Fruit fly (Drosophila melanogaster) whole organism, embryonic: ENCODE data around the gene uncNacbeta.

Experiments used
- Antp ChIP-seq: fragments of 200-800 bp; sonication (Bioruptor generic); optimal IDR thresholded peaks from 3 replicates; lab custom pipeline; 2016; ENCODE audit warnings: missing biosample characterization, missing genetic modification characterization
- Awh ChIP-seq: fragments of 200-800 bp; sonication (Bioruptor generic); IDR thresholded peaks from 2 replicates; pipeline ENCODE4, ENCODE4 v1.3.6; 2022; ENCODE audit warnings: missing biosample characterization, missing genetic modification characterization
- C15 ChIP-seq: fragments of 200-800 bp; sonication (Bioruptor generic); IDR thresholded peaks from 3 replicates; pipeline ENCODE4 v1.3.6; 2022; ENCODE audit warnings: missing biosample characterization, missing genetic modification characterization
- CG10147 ChIP-seq: fragments of 200-800 bp; sonication (Bioruptor generic); optimal IDR thresholded peaks from 2 replicates; lab custom pipeline; 2019; ENCODE audit warnings: missing biosample characterization, mild to moderate bottlenecking, missing genetic modification characterization, moderate library complexity
- CG1024 ChIP-seq: fragments of 200-800 bp; sonication (Bioruptor generic); IDR thresholded peaks from 2 replicates; pipeline ENCODE4 v1.3.6; 2022; ENCODE audit warnings: missing biosample characterization, missing genetic modification characterization
- CG10979 ChIP-seq: fragments of 200-800 bp; sonication (Bioruptor generic); optimal IDR thresholded peaks from 2 replicates; lab custom pipeline; 2018; ENCODE audit warnings: missing biosample characterization, mild to moderate bottlenecking, missing genetic modification characterization, moderate library complexity
- CG11504 ChIP-seq: fragments of 200-800 bp; sonication (Bioruptor generic); optimal IDR thresholded peaks from 3 replicates; lab custom pipeline; 2019; ENCODE audit warnings: missing biosample characterization, mild to moderate bottlenecking, missing genetic modification characterization, moderate library complexity
- CG12104 ChIP-seq: fragments of 200-800 bp; sonication (Bioruptor generic); optimal IDR thresholded peaks from 3 replicates; lab custom pipeline; 2016; ENCODE audit warnings: missing biosample characterization, missing genetic modification characterization
- CG12659 ChIP-seq: fragments of 200-800 bp; sonication (Bioruptor generic); optimal IDR thresholded peaks from 3 replicates; lab custom pipeline; 2017; ENCODE audit warnings: mild to moderate bottlenecking, missing biosample characterization, missing genetic modification reagents, missing genetic modification characterization
- CG13775 ChIP-seq: fragments of 200-800 bp; sonication (Bioruptor generic); optimal IDR thresholded peaks from 3 replicates; lab custom pipeline; 2017; ENCODE audit warnings: missing biosample characterization, mild to moderate bottlenecking, missing genetic modification characterization
- CG14965 ChIP-seq: fragments of 200-800 bp; sonication (Bioruptor generic); optimal IDR thresholded peaks from 2 replicates; lab custom pipeline; 2016; ENCODE audit warnings: missing biosample characterization, missing genetic modification characterization, borderline replicate concordance
- CG15601 ChIP-seq: fragments of 200-800 bp; sonication (Bioruptor generic); optimal IDR thresholded peaks from 3 replicates; lab custom pipeline; 2019; ENCODE audit warnings: missing biosample characterization, mild to moderate bottlenecking, missing genetic modification characterization, moderate library complexity
- CG17186 ChIP-seq: fragments of 200-800 bp; sonication (Bioruptor generic); optimal IDR thresholded peaks from 3 replicates; lab custom pipeline; 2017; ENCODE audit warnings: missing biosample characterization, missing genetic modification reagents, missing genetic modification characterization
- CG17802 ChIP-seq: fragments of 200-800 bp; sonication (Bioruptor generic); optimal IDR thresholded peaks from 2 replicates; lab custom pipeline; 2018; ENCODE audit warnings: missing biosample characterization, mild to moderate bottlenecking, missing genetic modification characterization, moderate library complexity
- CG1792 ChIP-seq: fragments of 200-800 bp; sonication (Bioruptor generic); optimal IDR thresholded peaks from 2 replicates; lab custom pipeline; 2016; ENCODE audit warnings: missing biosample characterization, missing genetic modification characterization
- CG18619 ChIP-seq: fragments of 200-800 bp; sonication (Bioruptor generic); optimal IDR thresholded peaks from 3 replicates; lab custom pipeline; 2017; ENCODE audit warnings: missing biosample characterization, mild to moderate bottlenecking, missing genetic modification characterization
- CG4328 ChIP-seq: fragments of 200-800 bp; sonication (Bioruptor generic); optimal IDR thresholded peaks from 3 replicates; lab custom pipeline; 2017; ENCODE audit warnings: missing biosample characterization, missing genetic modification reagents, missing genetic modification characterization
- CG6654 ChIP-seq: fragments of 200-800 bp; sonication (Bioruptor generic); optimal IDR thresholded peaks from 2 replicates; lab custom pipeline; 2017; ENCODE audit warnings: missing biosample characterization, mild to moderate bottlenecking, missing genetic modification characterization
- CG8089 ChIP-seq: fragments of 200-800 bp; sonication (Bioruptor generic); optimal IDR thresholded peaks from 3 replicates; lab custom pipeline; 2016; ENCODE audit warnings: missing biosample characterization, missing genetic modification characterization
- CG8924 ChIP-seq: fragments of 200-800 bp; optimal IDR thresholded peaks from 3 replicates; lab custom pipeline; 2019; ENCODE audit warnings: missing biosample characterization, mild to moderate bottlenecking, missing genetic modification characterization, moderate library complexity
- CG9727 ChIP-seq: fragments of 200-800 bp; sonication (Bioruptor generic); optimal IDR thresholded peaks from 3 replicates; lab custom pipeline; 2017; ENCODE audit warnings: missing biosample characterization, mild to moderate bottlenecking, missing genetic modification characterization
- Doc2 ChIP-seq: fragments of 200-800 bp; sonication (Bioruptor generic); IDR thresholded peaks from 2 replicates; pipeline ENCODE4 v1.3.6; 2022; ENCODE audit warnings: missing biosample characterization, missing genetic modification characterization
- Dref ChIP-seq: fragments of 200-800 bp; sonication (Bioruptor generic); IDR thresholded peaks from 2 replicates; pipeline ENCODE4 v1.3.6; 2022; ENCODE audit warnings: missing biosample characterization, missing genetic modification characterization
- Gsc ChIP-seq: fragments of 200-800 bp; sonication (Bioruptor generic); IDR thresholded peaks from 2 replicates; pipeline ENCODE4 v1.3.6; 2022; ENCODE audit warnings: missing biosample characterization, missing genetic modification characterization
- HmgZ ChIP-seq: fragments of 200-800 bp; sonication (Bioruptor generic); optimal IDR thresholded peaks from 2 replicates; lab custom pipeline; 2018; ENCODE audit warnings: missing biosample characterization, mild to moderate bottlenecking, missing genetic modification characterization
- MTF-1 ChIP-seq: fragments of 200-800 bp; sonication (Bioruptor generic); optimal IDR thresholded peaks from 2 replicates; lab custom pipeline; 2018; ENCODE audit warnings: missing biosample characterization, mild to moderate bottlenecking, missing genetic modification characterization, borderline replicate concordance
- NFAT ChIP-seq: fragments of 200-800 bp; sonication (Bioruptor generic); IDR thresholded peaks from 2 replicates; pipeline ENCODE4 v1.3.6; 2022; ENCODE audit warnings: missing biosample characterization, missing genetic modification characterization
- ara ChIP-seq: fragments of 200-800 bp; sonication (Bioruptor generic); IDR thresholded peaks from 2 replicates; pipeline ENCODE4 v1.3.6; 2022; ENCODE audit warnings: missing biosample characterization, missing genetic modification characterization
- az2 ChIP-seq: fragments of 200-800 bp; sonication (Bioruptor generic); optimal IDR thresholded peaks from 3 replicates; lab custom pipeline; 2016; ENCODE audit warnings: missing biosample characterization, missing genetic modification characterization
- bbx ChIP-seq: fragments of 200-800 bp; sonication (Bioruptor generic); IDR thresholded peaks from 2 replicates; pipeline ENCODE4 v1.3.6; 2022; ENCODE audit warnings: missing biosample characterization, missing genetic modification characterization; ENCODE audit not compliant: partially characterized antibody
- crol ChIP-seq: fragments of 200-800 bp; sonication (Bioruptor generic); IDR thresholded peaks from 2 replicates; pipeline ENCODE4 v1.3.6; 2022; ENCODE audit warnings: missing biosample characterization, missing genetic modification characterization
- cwo ChIP-seq: fragments of 200-800 bp; sonication (Bioruptor generic); optimal IDR thresholded peaks from 3 replicates; lab custom pipeline; 2017; ENCODE audit warnings: missing biosample characterization, missing genetic modification characterization, mild to moderate bottlenecking, moderate library complexity, missing genetic modification reagents
- danr ChIP-seq: fragments of 200-800 bp; sonication (Bioruptor generic); IDR thresholded peaks from 2 replicates; pipeline ENCODE4 v1.3.6; 2022; ENCODE audit warnings: missing biosample characterization, missing genetic modification characterization
- dati ChIP-seq: fragments of 200-800 bp; sonication (Bioruptor generic); IDR thresholded peaks from 2 replicates; pipeline ENCODE4 v1.3.6; 2022; ENCODE audit warnings: missing biosample characterization, missing genetic modification characterization
- dmrt11E ChIP-seq: fragments of 200-800 bp; sonication (Bioruptor generic); optimal IDR thresholded peaks from 3 replicates; lab custom pipeline; 2018; ENCODE audit warnings: missing biosample characterization, mild to moderate bottlenecking, missing genetic modification characterization, moderate library complexity
- fd102C ChIP-seq: fragments of 200-800 bp; sonication (Bioruptor generic); optimal IDR thresholded peaks from 2 replicates; lab custom pipeline; 2018; ENCODE audit warnings: missing biosample characterization, mild to moderate bottlenecking, missing genetic modification characterization, moderate library complexity
- hth ChIP-seq: fragments of >200 bp; optimal IDR thresholded peaks from 2 replicates; lab custom pipeline; 2017; ENCODE audit warnings: inconsistent platforms
- lilli ChIP-seq: fragments of 200-800 bp; sonication (Bioruptor generic); optimal IDR thresholded peaks from 3 replicates; lab custom pipeline; 2016; ENCODE audit warnings: missing biosample characterization, missing genetic modification characterization
- otp ChIP-seq: fragments of 200-800 bp; sonication (Bioruptor generic); IDR thresholded peaks from 3 replicates; pipeline ENCODE4, ENCODE4 v1.3.6; 2022; ENCODE audit warnings: missing biosample characterization, missing genetic modification characterization
- phol ChIP-seq: fragments of 200-800 bp; sonication (Bioruptor generic); optimal IDR thresholded peaks from 3 replicates; lab custom pipeline; 2018; ENCODE audit warnings: missing biosample characterization, mild to moderate bottlenecking, missing genetic modification characterization, moderate library complexity
- schlank ChIP-seq: fragments of 200-800 bp; sonication (Bioruptor generic); optimal IDR thresholded peaks from 2 replicates; lab custom pipeline; 2018; ENCODE audit warnings: missing biosample characterization, mild to moderate bottlenecking, missing genetic modification characterization
- sim ChIP-seq: fragments of 200-800 bp; sonication (Bioruptor generic); IDR thresholded peaks from 2 replicates; pipeline ENCODE4 v1.3.6; 2022; ENCODE audit warnings: missing biosample characterization, missing genetic modification characterization
- sima ChIP-seq: fragments of 200-800 bp; sonication (Bioruptor generic); optimal IDR thresholded peaks from 2 replicates; lab custom pipeline; 2016; ENCODE audit warnings: missing biosample characterization, missing genetic modification characterization
- slou ChIP-seq: fragments of 200-800 bp; sonication (Bioruptor generic); optimal IDR thresholded peaks from 3 replicates; lab custom pipeline; 2016; ENCODE audit warnings: missing biosample characterization, missing genetic modification characterization
- sqz ChIP-seq: fragments of 200-800 bp; sonication (Bioruptor generic); optimal IDR thresholded peaks from 3 replicates; lab custom pipeline; 2018; ENCODE audit warnings: missing biosample characterization, mild to moderate bottlenecking, missing genetic modification characterization
- trh ChIP-seq: fragments of 200-800 bp; sonication (Bioruptor generic); optimal IDR thresholded peaks from 2 replicates; lab custom pipeline; 2016; ENCODE audit warnings: missing biosample characterization, missing genetic modification characterization
- unpg ChIP-seq: fragments of 200-800 bp; sonication (Bioruptor generic); optimal IDR thresholded peaks from 3 replicates; lab custom pipeline; 2018; ENCODE audit warnings: missing biosample characterization, mild to moderate bottlenecking, missing genetic modification characterization, moderate library complexity
- zen ChIP-seq: fragments of 200-800 bp; sonication (Bioruptor generic); optimal IDR thresholded peaks from 3 replicates; lab custom pipeline; 2018; ENCODE audit warnings: missing biosample characterization, mild to moderate bottlenecking, missing genetic modification characterization, moderate library complexity

The uncNacbeta gene

dm6 chr2L:516032-516993 lies 47.3 kb downstream of the uncNacbeta start (continued):
- TF ChIP-seq CG9727 (GFP tag; lab: Kevin White, UChicago) (peak; percentile 75), Gsc (no peak; the same call in 1 of the 2 replicates), schlank (tag; lab: Kevin White, UChicago) (no peak), CG11504 (peak; percentile 84), HmgZ (tag; lab: Kevin White, UChicago) (peak; percentile 50), CG6654 (peak; percentile 55), CG15601 (tag; lab: Kevin White, UChicago) (peak; percentile 70), otp (GFP tag; lab: Robert Waterston, UW) (peak; percentile 64; the same call in 2 of the 3 replicates), CG10979 (tag; lab: Kevin White, UChicago) (peak; percentile 86), CG12659 (GFP tag; lab: Kevin White, UChicago) (peak; percentile 72), trh (peak; percentile 54), hth (no peak), crol (GFP tag; lab: Robert Waterston, UW) (peak; percentile 72; the same call in 1 of the 2 replicates), slou (GFP tag; lab: Kevin White, UChicago) (peak; percentile 31), Doc2 (GFP tag; lab: Robert Waterston, UW) (peak; percentile 45; the same call in 1 of the 2 replicates), C15 (GFP tag; lab: Robert Waterston, UW) (peak; percentile 61; the same call in 1 of the 3 replicates), CG14965 (GFP tag; lab: Kevin White, UChicago) (no peak), Awh (peak; percentile 81), cwo (GFP tag; lab: Kevin White, UChicago) (peak; percentile 71), CG17802 (peak; percentile 49), lilli (GFP tag; lab: Kevin White, UChicago) (peak; percentile 66), zen (tag; lab: Kevin White, UChicago) (peak; percentile 70), Dref (GFP tag; lab: Robert Waterston, UW) (no peak), Antp (GFP tag; lab: Kevin White, UChicago) (peak; percentile 60), CG17186 (peak; percentile 48), CG12104 (GFP tag; lab: Kevin White, UChicago) (peak; percentile 59), fd102C (GFP tag; lab: Kevin White, UChicago) (no peak), sima (no peak), sim (GFP tag; lab: Robert Waterston, UW) (peak; percentile 63; the same call in 1 of the 2 replicates), bbx (GFP tag; lab: Robert Waterston, UW) (no peak), CG13775 (peak; percentile 57), CG1792 (peak; percentile 22), ara (GFP tag; lab: Robert Waterston, UW) (peak; percentile 82), CG8924 (tag; lab: Kevin White, UChicago) (peak; percentile 80), unpg (peak; percentile 79), MTF-1 (GFP tag; lab: Kevin White, UChicago) (peak; percentile 60), dati (GFP tag; lab: Robert Waterston, UW) (peak; percentile 64), CG8089 (GFP tag; lab: Kevin White, UChicago) (peak; percentile 61), danr (GFP tag; lab: Robert Waterston, UW) (0 out of 2 replicates have a peak, but pooled peaks have one; percentile 24), phol (peak; percentile 86), CG18619 (GFP tag; lab: Kevin White, UChicago) (peak; percentile 58), CG4328 (no peak), CG1024 (GFP tag; lab: Robert Waterston, UW) (no peak; the same call in 1 of the 2 replicates), sqz (GFP tag; lab: Kevin White, UChicago) (peak; percentile 51), dmrt11E (tag; lab: Kevin White, UChicago) (peak; percentile 77), NFAT (GFP tag; lab: Robert Waterston, UW) (no peak), CG10147 (GFP tag; lab: Kevin White, UChicago) (peak; percentile 61), az2 (peak; percentile 80)
